Fruit fly (Drosophila melanogaster) whole organism, embryonic: ENCODE results near the gene MESR3.

Experiments used
- CG10209 ChIP-seq: fragments of 200-800 bp; sonication (Bioruptor generic); optimal IDR thresholded peaks from 3 replicates; lab custom pipeline; 2017; ENCODE audit warnings: missing biosample characterization, mild to moderate bottlenecking, missing genetic modification characterization, missing genetic modification reagents
- CG1024 ChIP-seq: fragments of 200-800 bp; sonication (Bioruptor generic); IDR thresholded peaks from 2 replicates; pipeline ENCODE4 v1.3.6; 2022; ENCODE audit warnings: missing biosample characterization, missing genetic modification characterization
- CG10267 ChIP-seq: fragments of 200-800 bp; sonication (Bioruptor generic); optimal IDR thresholded peaks from 2 replicates; lab custom pipeline; 2018; ENCODE audit warnings: missing biosample characterization, mild to moderate bottlenecking, missing genetic modification characterization, moderate library complexity
- CG10979 ChIP-seq: fragments of 200-800 bp; sonication (Bioruptor generic); optimal IDR thresholded peaks from 2 replicates; lab custom pipeline; 2018; ENCODE audit warnings: missing biosample characterization, mild to moderate bottlenecking, missing genetic modification characterization, moderate library complexity
- CG11085 ChIP-seq: fragments of 200-800 bp; sonication (Bioruptor generic); IDR thresholded peaks from 2 replicates; pipeline ENCODE4 v1.3.6; 2022; ENCODE audit warnings: missing biosample characterization, missing genetic modification characterization
- CG12071 ChIP-seq: fragments of 200-800 bp; sonication (Bioruptor generic); optimal IDR thresholded peaks from 3 replicates; lab custom pipeline; 2018; ENCODE audit warnings: missing biosample characterization, mild to moderate bottlenecking, missing genetic modification characterization
- CG12744 ChIP-seq: fragments of 200-800 bp; sonication (Bioruptor generic); optimal IDR thresholded peaks from 2 replicates; lab custom pipeline; 2016; ENCODE audit warnings: missing biosample characterization, missing genetic modification characterization
- CG14050 ChIP-seq: fragments of 200-800 bp; sonication (Bioruptor generic); IDR thresholded peaks from 3 replicates; pipeline ENCODE4 v1.3.6; 2022; ENCODE audit warnings: missing biosample characterization, missing genetic modification characterization
- CG14860 ChIP-seq: fragments of 200-800 bp; sonication (Bioruptor generic); IDR thresholded peaks from 3 replicates; pipeline ENCODE4 v1.3.6; 2022; ENCODE audit warnings: missing biosample characterization, missing genetic modification characterization; ENCODE audit not compliant: partially characterized antibody
- CG15479 ChIP-seq: fragments of 200-800 bp; sonication (Bioruptor generic); optimal IDR thresholded peaks from 3 replicates; lab custom pipeline; 2019; ENCODE audit warnings: missing biosample characterization, mild to moderate bottlenecking, missing genetic modification characterization, moderate library complexity
- CG17186 ChIP-seq: fragments of 200-800 bp; sonication (Bioruptor generic); optimal IDR thresholded peaks from 3 replicates; lab custom pipeline; 2017; ENCODE audit warnings: missing biosample characterization, missing genetic modification reagents, missing genetic modification characterization
- CG17361 ChIP-seq: fragments of 200-800 bp; sonication (Bioruptor generic); IDR thresholded peaks from 3 replicates; pipeline ENCODE4 v1.3.6; 2022; ENCODE audit warnings: missing biosample characterization, missing genetic modification characterization
- CG18476 ChIP-seq: fragments of 200-800 bp; sonication (Bioruptor generic); optimal IDR thresholded peaks from 2 replicates; lab custom pipeline; 2016; ENCODE audit warnings: missing biosample characterization, mild to moderate bottlenecking, missing genetic modification characterization
- CG2116 ChIP-seq: fragments of 200-800 bp; sonication (Bioruptor generic); optimal IDR thresholded peaks from 3 replicates; lab custom pipeline; 2018; ENCODE audit warnings: missing biosample characterization, mild to moderate bottlenecking, missing genetic modification characterization
- CG33213 ChIP-seq: fragments of 200-800 bp; sonication (Bioruptor generic); optimal IDR thresholded peaks from 3 replicates; lab custom pipeline; 2016; ENCODE audit warnings: missing biosample characterization, missing genetic modification characterization
- CG3726 ChIP-seq: fragments of 200-800 bp; sonication (Bioruptor generic); IDR thresholded peaks from 3 replicates; pipeline ENCODE4, ENCODE4 v1.3.6; 2022; ENCODE audit warnings: missing biosample characterization, missing genetic modification characterization
- CG4328 ChIP-seq: fragments of 200-800 bp; sonication (Bioruptor generic); optimal IDR thresholded peaks from 3 replicates; lab custom pipeline; 2017; ENCODE audit warnings: missing biosample characterization, missing genetic modification reagents, missing genetic modification characterization
- CG43689 ChIP-seq: fragments of 200-800 bp; sonication (Bioruptor generic); IDR thresholded peaks from 2 replicates; pipeline ENCODE4 v1.3.6; 2022; ENCODE audit warnings: missing biosample characterization, missing genetic modification characterization
- CG4854 ChIP-seq: fragments of 200-800 bp; sonication (Bioruptor generic); optimal IDR thresholded peaks from 2 replicates; lab custom pipeline; 2016; ENCODE audit warnings: missing biosample characterization, missing genetic modification characterization, inconsistent platforms
- CG6689 ChIP-seq: fragments of 200-800 bp; sonication (Bioruptor generic); IDR thresholded peaks from 2 replicates; pipeline ENCODE4 v1.3.6; 2022; ENCODE audit warnings: missing biosample characterization, missing genetic modification characterization
- CG6813 ChIP-seq: fragments of 200-800 bp; sonication (Bioruptor generic); optimal IDR thresholded peaks from 2 replicates; lab custom pipeline; 2017; ENCODE audit warnings: missing biosample characterization, missing genetic modification characterization, mild to moderate bottlenecking, moderate library complexity, missing genetic modification reagents
- CG7963 ChIP-seq: fragments of 200-800 bp; sonication (Bioruptor generic); IDR thresholded peaks from 3 replicates; pipeline ENCODE4 v1.3.6; 2022; ENCODE audit warnings: missing biosample characterization, missing genetic modification characterization; ENCODE audit not compliant: partially characterized antibody
- CG7987 ChIP-seq: fragments of 200-800 bp; sonication (Bioruptor generic); optimal IDR thresholded peaks from 2 replicates; lab custom pipeline; 2018; ENCODE audit warnings: missing biosample characterization, mild to moderate bottlenecking, missing genetic modification characterization, moderate library complexity
- CG8478 ChIP-seq: fragments of >200 bp; optimal IDR thresholded peaks from 2 replicates; lab custom pipeline; 2018
- CG8944 ChIP-seq: fragments of 200-800 bp; sonication (Bioruptor generic); optimal IDR thresholded peaks from 3 replicates; lab custom pipeline; 2016; ENCODE audit warnings: missing biosample characterization, missing genetic modification characterization
- CG9215 ChIP-seq: fragments of 200-800 bp; sonication (Bioruptor generic); IDR thresholded peaks from 2 replicates; pipeline ENCODE4 v1.3.6; 2022; ENCODE audit warnings: missing biosample characterization, missing genetic modification characterization
- Ets65A ChIP-seq: fragments of 200-800 bp; sonication (Bioruptor generic); peaks from one replicate; lab custom pipeline; 2016; ENCODE audit warnings: missing biosample characterization, missing genetic modification characterization
- H2.0 ChIP-seq: fragments of 200-800 bp; sonication (Bioruptor generic); IDR thresholded peaks from 2 replicates; pipeline ENCODE4 v1.3.6; 2022; ENCODE audit warnings: missing biosample characterization, missing genetic modification characterization
- HHEX ChIP-seq: fragments of 200-800 bp; sonication (Bioruptor generic); optimal IDR thresholded peaks from 3 replicates; lab custom pipeline; 2017; ENCODE audit warnings: missing biosample characterization, mild to moderate bottlenecking, missing genetic modification characterization, missing genetic modification reagents
- Max ChIP-seq: fragments of 200-800 bp; sonication (Bioruptor generic); optimal IDR thresholded peaks from 2 replicates; lab custom pipeline; 2016; ENCODE audit warnings: missing biosample characterization, mild to moderate bottlenecking, missing genetic modification characterization
- NC2α ChIP-seq: fragments of 200-800 bp; sonication (Bioruptor generic); optimal IDR thresholded peaks from 2 replicates; lab custom pipeline; 2016; ENCODE audit warnings: missing biosample characterization, missing genetic modification characterization
- NC2β ChIP-seq: fragments of 200-800 bp; sonication (Bioruptor generic); optimal IDR thresholded peaks from 2 replicates; lab custom pipeline; 2016; ENCODE audit warnings: missing biosample characterization, missing genetic modification characterization
- Neu2 ChIP-seq: fragments of 200-800 bp; sonication (Bioruptor generic); optimal IDR thresholded peaks from 3 replicates; lab custom pipeline; 2016; ENCODE audit warnings: missing biosample characterization, missing genetic modification characterization, borderline replicate concordance
- Rfx ChIP-seq: fragments of 200-800 bp; sonication (Bioruptor generic); IDR thresholded peaks from 2 replicates; pipeline ENCODE4 v1.3.6; 2022; ENCODE audit warnings: missing biosample characterization, missing genetic modification characterization
- Rx ChIP-seq: fragments of 200-800 bp; sonication (Bioruptor generic); IDR thresholded peaks from 2 replicates; pipeline ENCODE4 v1.3.6; 2022; ENCODE audit warnings: missing biosample characterization, missing genetic modification characterization
- ab ChIP-seq: fragments of 200-800 bp; sonication (Bioruptor generic); optimal IDR thresholded peaks from 2 replicates; lab custom pipeline; 2016; ENCODE audit warnings: missing biosample characterization, missing genetic modification characterization
- ara ChIP-seq: fragments of 200-800 bp; sonication (Bioruptor generic); IDR thresholded peaks from 2 replicates; pipeline ENCODE4 v1.3.6; 2022; ENCODE audit warnings: missing biosample characterization, missing genetic modification characterization
- dati ChIP-seq: fragments of 200-800 bp; sonication (Bioruptor generic); IDR thresholded peaks from 2 replicates; pipeline ENCODE4 v1.3.6; 2022; ENCODE audit warnings: missing biosample characterization, missing genetic modification characterization
- dimm ChIP-seq: fragments of 200-800 bp; sonication (Bioruptor generic); IDR thresholded peaks from 2 replicates; pipeline ENCODE4 v1.3.6; 2022; ENCODE audit warnings: missing biosample characterization, missing genetic modification characterization
- eyg ChIP-seq: fragments of 200-800 bp; sonication (Bioruptor generic); optimal IDR thresholded peaks from 3 replicates; lab custom pipeline; 2016; ENCODE audit warnings: missing biosample characterization, missing genetic modification characterization
- gcm ChIP-seq: fragments of 200-800 bp; sonication (Bioruptor generic); optimal IDR thresholded peaks from 2 replicates; lab custom pipeline; 2019; ENCODE audit warnings: missing biosample characterization, mild to moderate bottlenecking, missing genetic modification characterization, moderate library complexity
- grn ChIP-seq: fragments of 200-800 bp; sonication (Bioruptor generic); optimal IDR thresholded peaks from 3 replicates; lab custom pipeline; 2017; ENCODE audit warnings: missing biosample characterization, missing genetic modification characterization
- h ChIP-seq: fragments of >200 bp; optimal IDR thresholded peaks from 2 replicates; lab custom pipeline; 2017
- inv ChIP-seq: fragments of 200-800 bp; sonication (Bioruptor generic); IDR thresholded peaks from 2 replicates; pipeline ENCODE4 v1.3.6; 2022; ENCODE audit warnings: missing biosample characterization, missing genetic modification characterization; ENCODE audit not compliant: partially characterized antibody
- lmd ChIP-seq: fragments of 200-800 bp; sonication (Bioruptor generic); IDR thresholded peaks from 2 replicates; pipeline ENCODE4 v1.3.6; 2022; ENCODE audit warnings: missing biosample characterization, missing genetic modification characterization
- onecut ChIP-seq: fragments of 200-800 bp; sonication (Bioruptor generic); IDR thresholded peaks from 2 replicates; pipeline ENCODE4 v1.3.6; 2022; ENCODE audit warnings: missing biosample characterization, missing genetic modification characterization
- pb ChIP-seq: fragments of 200-800 bp; sonication (Bioruptor generic); optimal IDR thresholded peaks from 3 replicates; lab custom pipeline; 2016; ENCODE audit warnings: missing biosample characterization, missing genetic modification characterization
- pho ChIP-seq: fragments of 200-800 bp; sonication (Bioruptor generic); optimal IDR thresholded peaks from 2 replicates; lab custom pipeline; 2016; ENCODE audit warnings: missing biosample characterization, missing genetic modification characterization
- ranshi ChIP-seq: fragments of 200-800 bp; sonication (Bioruptor generic); IDR thresholded peaks from 2 replicates; pipeline ENCODE4 v1.3.6; 2022; ENCODE audit warnings: missing biosample characterization, missing genetic modification characterization
- wdn ChIP-seq: fragments of 200-800 bp; sonication (Bioruptor generic); IDR thresholded peaks from 2 replicates; pipeline ENCODE4 v1.3.6; 2022; ENCODE audit warnings: missing biosample characterization, missing genetic modification characterization
- yki ChIP-seq: fragments of >200 bp; optimal IDR thresholded peaks from 3 replicates; lab custom pipeline; 2018

Gene MESR3

DNA sequence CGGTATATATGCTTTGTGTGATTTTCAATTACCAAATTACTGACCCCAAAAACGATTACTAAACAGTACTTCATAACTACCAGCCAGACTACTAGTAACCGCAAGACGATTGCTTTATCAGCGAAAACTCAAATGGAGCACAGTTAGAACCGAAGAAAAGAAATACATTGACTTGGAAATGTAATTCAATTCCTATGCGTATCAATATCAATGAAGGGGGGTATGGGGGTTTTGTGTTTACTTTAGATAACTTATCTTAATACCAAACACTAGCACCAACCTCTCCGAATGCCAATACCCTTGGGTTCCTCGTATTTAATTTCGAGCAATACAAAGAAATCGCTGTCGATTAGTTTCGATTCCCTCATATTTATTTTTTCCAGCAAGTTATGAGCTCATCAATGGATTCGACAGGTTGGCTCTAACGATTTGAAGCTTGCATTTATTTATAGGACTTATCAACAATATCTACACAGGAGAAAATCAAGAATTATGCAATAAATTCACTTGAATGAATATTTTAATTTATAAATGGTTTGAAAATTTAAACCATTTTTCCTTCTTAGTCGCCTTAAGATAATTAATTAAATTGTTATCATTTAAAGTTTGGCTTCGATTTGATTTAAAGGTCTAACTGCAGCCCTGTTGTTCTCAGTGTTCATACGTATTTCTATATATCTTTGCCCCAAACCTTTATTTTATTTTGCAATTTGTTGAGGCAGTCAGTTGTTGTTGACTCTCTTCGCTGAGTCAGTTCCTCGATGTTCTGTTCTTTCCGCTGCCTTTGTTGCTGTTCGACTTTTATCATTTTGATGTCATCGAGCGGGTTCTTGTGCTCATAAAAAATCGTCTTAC is 4.5 kb downstream of the MESR3 start (continued):
- TF ChIP-seq ara (GFP tag; lab: Robert Waterston, UW) (peak; percentile 78), CG7987 (GFP tag; lab: Kevin White, UChicago) (peak; percentile 3), Neu2 (no peak), CG8944 (GFP tag; lab: Kevin White, UChicago) (peak; percentile 3), Rfx (GFP tag; lab: Robert Waterston, UW) (peak; percentile 87), onecut (GFP tag; lab: Robert Waterston, UW) (no peak), HHEX (GFP tag; lab: Kevin White, UChicago) (peak; percentile 70), CG1024 (GFP tag; lab: Robert Waterston, UW) (no peak), CG4854 (GFP tag; lab: Kevin White, UChicago) (peak; percentile 56), gcm (peak; percentile 74), pho (GFP tag; lab: Kevin White, UChicago) (peak; percentile 80), CG4328 (GFP tag; lab: Kevin White, UChicago) (peak; percentile 1), inv (GFP tag; lab: Robert Waterston, UW) (no peak), NC2α (no peak), CG6689 (GFP tag; lab: Robert Waterston, UW) (peak; percentile 80), CG12071 (peak; percentile 60), CG3726 (GFP tag; lab: Robert Waterston, UW) (no peak), CG17186 (GFP tag; lab: Kevin White, UChicago) (no peak), CG10979 (tag; lab: Kevin White, UChicago) (peak; percentile 83), CG9215 (GFP tag; lab: Robert Waterston, UW) (peak; percentile 78), yki (no peak), CG14860 (GFP tag; lab: Robert Waterston, UW) (no peak), Rx (GFP tag; lab: Robert Waterston, UW) (0 out of 2 replicates have a peak, but pooled peaks have one; percentile 20), CG8478 (lab: Kevin White, UChicago) (no peak), wdn (GFP tag; lab: Robert Waterston, UW) (peak; percentile 80), CG14050 (GFP tag; lab: Robert Waterston, UW) (peak; percentile 60), pb (GFP tag; lab: Kevin White, UChicago) (no peak), CG43689 (peak; percentile 21; the same call in 1 of the 2 replicates), CG33213 (GFP tag; lab: Kevin White, UChicago) (peak; percentile 38), H2.0 (GFP tag; lab: Robert Waterston, UW) (peak; percentile 56; the same call in 1 of the 2 replicates), CG7963 (GFP tag; lab: Robert Waterston, UW) (no peak), CG12744 (GFP tag; lab: Kevin White, UChicago) (peak; percentile 35), h (lab: Kevin White, UChicago) (no peak), CG10209 (GFP tag; lab: Kevin White, UChicago) (peak; percentile 65), CG6813 (peak; percentile 64), CG11085 (GFP tag; lab: Robert Waterston, UW) (0 out of 2 replicates have a peak, but pooled peaks have one; percentile 67), CG17361 (GFP tag; lab: Robert Waterston, UW) (peak; percentile 89), grn (GFP tag; lab: Kevin White, UChicago) (peak; percentile 89), ranshi (GFP tag; lab: Robert Waterston, UW) (peak; percentile 74), NC2β (peak; percentile 46), lmd (GFP tag; lab: Robert Waterston, UW) (peak; percentile 80), dimm (GFP tag; lab: Robert Waterston, UW) (no peak), Ets65A (GFP tag; lab: Kevin White, UChicago) (peak; percentile 52), ab (no peak), CG18476 (GFP tag; lab: Kevin White, UChicago) (peak; percentile 70), eyg (GFP tag; lab: Kevin White, UChicago) (no peak), CG10267 (peak; percentile 77), Max (GFP tag; lab: Kevin White, UChicago) (peak; percentile 59), CG15479 (GFP tag; lab: Kevin White, UChicago) (no peak), CG2116 (GFP tag; lab: Kevin White, UChicago) (peak; percentile 27), dati (GFP tag; lab: Robert Waterston, UW) (no peak)
